Fruit fly (Drosophila melanogaster): Measurements from ENCODE around the gene CG10680.
A peak's percentile ranks its signal among the peaks of the same experiment; 100 is the strongest.

The CG10680 gene

dm6 chr2L:19935085-19935846 lies 28.7 kb upstream of the CG10680 start (continued):
- TF ChIP-seq CG10147 (GFP tag; optimal IDR thresholded peaks at IDR 0.05) (no peak), Trl (optimal IDR thresholded peaks at IDR 0.05) (peak in 1 of 2 experiments; percentile 24), Trl (GFP tag; optimal IDR thresholded peaks at IDR 0.05) (peak; percentile 9), Rfx (GFP tag; IDR thresholded peaks at IDR 0.05) (peak; percentile 55), hb (GFP tag; IDR thresholded peaks at IDR 0.05; ENCODE audit: partially characterized antibody) (no peak), stc (GFP tag; IDR thresholded peaks at IDR 0.05) (no peak; the same call in 1 of the 2 replicates), cwo (GFP tag; optimal IDR thresholded peaks at IDR 0.05) (peak; percentile 44), Camta (GFP tag; optimal IDR thresholded peaks at IDR 0.05) (no peak), Awh (GFP tag; IDR thresholded peaks at IDR 0.05) (no peak), Blimp-1 (GFP tag; optimal IDR thresholded peaks at IDR 0.05) (no peak), CG1233 (GFP tag; optimal IDR thresholded peaks at IDR 0.05) (peak; percentile 26), Hey (tag; optimal IDR thresholded peaks at IDR 0.05) (peak; percentile 45), CG11696 (GFP tag; IDR thresholded peaks at IDR 0.05) (no peak), CG6175 (GFP tag; IDR thresholded peaks at IDR 0.05) (no peak), tio (GFP tag; optimal IDR thresholded peaks at IDR 0.05) (no peak), CG10366 (GFP tag; IDR thresholded peaks at IDR 0.05) (no peak), CG13624 (GFP tag; optimal IDR thresholded peaks at IDR 0.05) (no peak), Mes4 (GFP tag; optimal IDR thresholded peaks at IDR 0.05) (peak; percentile 6), rib (GFP tag; IDR thresholded peaks at IDR 0.05) (peak; percentile 77; the same call in 1 of the 2 replicates), Myb (GFP tag; optimal IDR thresholded peaks at IDR 0.05) (no peak), scrt (GFP tag; optimal IDR thresholded peaks at IDR 0.05) (peak; percentile 16), CG11085 (GFP tag; IDR thresholded peaks at IDR 0.05) (no peak), CG12236 (GFP tag; optimal IDR thresholded peaks at IDR 0.05) (no peak), MESR4 (GFP tag; optimal IDR thresholded peaks at IDR 0.05) (peak; percentile 1), CG3407 (GFP tag; optimal IDR thresholded peaks at IDR 0.05) (no peak), fu2 (GFP tag; optimal IDR thresholded peaks at IDR 0.05) (no peak), CG4404 (GFP tag; IDR thresholded peaks at IDR 0.05) (no peak), HLH4C (GFP tag; IDR thresholded peaks at IDR 0.05; ENCODE audit: partially characterized antibody) (peak; percentile 44; the same call in 1 of the 3 replicates), GATAe (GFP tag; conservative IDR thresholded peaks at IDR 0.05) (0 out of 2 replicates have a peak, but pooled peaks have one; percentile 10), kni (GFP tag; optimal IDR thresholded peaks at IDR 0.05) (peak; percentile 50), CG10565 (GFP tag; optimal IDR thresholded peaks at IDR 0.05) (no peak), dimm (GFP tag; IDR thresholded peaks at IDR 0.05) (0 out of 2 replicates have a peak, but pooled peaks have one; percentile 14), fru (optimal IDR thresholded peaks at IDR 0.05) (no peak), CG12659 (GFP tag; optimal IDR thresholded peaks at IDR 0.05) (peak; percentile 31), vvl (GFP tag; IDR thresholded peaks at IDR 0.05) (peak; percentile 70), abd-A (tag; optimal IDR thresholded peaks at IDR 0.05) (peak; percentile 9), CG4707 (GFP tag; optimal IDR thresholded peaks at IDR 0.05) (no peak), dysf (GFP tag; IDR thresholded peaks at IDR 0.05) (no peak), Bgb (GFP tag; IDR thresholded peaks at IDR 0.05; ENCODE audit: partially characterized antibody) (peak; percentile 70), Dip2 (GFP tag; IDR thresholded peaks at IDR 0.05) (no peak), CG17359 (tag; optimal IDR thresholded peaks at IDR 0.05) (no peak), CG16815 (GFP tag; optimal IDR thresholded peaks at IDR 0.05) (no peak), CG2120 (GFP tag; optimal IDR thresholded peaks at IDR 0.05) (no peak), CG11456 (GFP tag; IDR thresholded peaks at IDR 0.05) (peak; percentile 34; the same call in 1 of the 3 replicates), Hsf (GFP tag; optimal IDR thresholded peaks at IDR 0.05) (no peak), ci (GFP tag; IDR thresholded peaks at IDR 0.05) (peak; percentile 80; the same call in 2 of the 3 replicates), Hand (GFP tag; optimal IDR thresholded peaks at IDR 0.05) (no peak), Nf-YA (GFP tag; IDR thresholded peaks at IDR 0.05) (0 out of 2 replicates have a peak, but pooled peaks have one; percentile 43), Atf-2 (GFP tag; optimal IDR thresholded peaks at IDR 0.05) (no peak), sim (GFP tag; IDR thresholded peaks at IDR 0.05) (0 out of 2 replicates have a peak, but pooled peaks have one; percentile 48)

Measured in whole organism, embryonic.